Worm (Caenorhabditis elegans): Measurements from ENCODE around the gene K06B4.15.

DNA sequence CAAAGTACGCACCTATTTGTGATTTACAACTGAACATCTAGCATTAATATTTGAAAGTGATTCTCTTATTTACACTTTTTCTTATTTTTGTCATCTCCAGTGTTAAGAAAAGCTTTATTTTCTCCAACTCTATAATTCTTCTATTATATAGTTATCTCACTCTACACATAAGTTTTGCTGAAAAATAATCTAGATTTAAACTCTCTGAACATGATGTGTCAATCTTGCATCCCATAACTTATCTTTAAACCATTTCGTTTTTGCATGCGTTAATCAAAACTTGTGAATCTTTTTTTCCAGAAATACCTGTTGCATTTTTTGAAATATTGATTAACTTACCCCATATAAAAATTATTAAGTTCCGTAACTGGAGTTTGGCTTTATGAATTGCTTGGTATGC lies 19.7 kb downstream of the K06B4.15 start, which contains the start of gene nhr-268:
- no peak for TF ChIP-seq him-1 (tag; optimal IDR thresholded peaks at IDR 0.05)
- no peak for TF ChIP-seq dao-5 (tag; optimal IDR thresholded peaks at IDR 0.05)
- TF ChIP-seq W03F9.2 (tag; optimal IDR thresholded peaks at IDR 0.05), result no peak

Measured in whole organism, L4/young adult.